Worm (Caenorhabditis elegans) whole organism, L1 larva: ENCODE results near the gene Y76B12C.6.

Experiments
- ama-1 ChIP-seq: fragments of 150-350 bp; optimal IDR thresholded peaks from 2 replicates; lab custom pipeline; 2014
- egl-13 ChIP-seq: sonication (generic microtip); optimal IDR thresholded peaks from 2 replicates; lab custom pipeline; 2016; ENCODE audit warnings: missing genotype, missing genetic modification reagents, missing genetic modification characterization, missing compliant biosample characterization
- fos-1 ChIP-seq: fragments of 150-350 bp; optimal IDR thresholded peaks from 2 replicates; lab custom pipeline; 2014; ENCODE audit warnings: missing biosample characterization, missing genetic modification characterization
- lin-13 ChIP-seq: fragments of 150-350 bp; optimal IDR thresholded peaks from 2 replicates; lab custom pipeline; 2014; ENCODE audit warnings: missing biosample characterization, missing genetic modification reagents, missing genetic modification characterization
- lin-39 ChIP-seq: fragments of 150-350 bp; optimal IDR thresholded peaks from 2 replicates; lab custom pipeline; 2014; ENCODE audit warnings: missing biosample characterization, missing genetic modification reagents, missing genetic modification characterization
- nhr-237 ChIP-seq: fragments of 150-350 bp; optimal IDR thresholded peaks from 2 replicates; lab custom pipeline; 2014; ENCODE audit warnings: missing biosample characterization, missing genetic modification characterization
- rnt-1 ChIP-seq: sonication (generic microtip); optimal IDR thresholded peaks from 2 replicates; lab custom pipeline; 2016; ENCODE audit warnings: mild to moderate bottlenecking, missing genetic modification characterization, moderate library complexity, missing compliant biosample characterization
- skn-1 ChIP-seq: fragments of 150-350 bp; optimal IDR thresholded peaks from 2 replicates; lab custom pipeline; 2014; ENCODE audit warnings: missing biosample characterization, missing genetic modification characterization

DNA sequence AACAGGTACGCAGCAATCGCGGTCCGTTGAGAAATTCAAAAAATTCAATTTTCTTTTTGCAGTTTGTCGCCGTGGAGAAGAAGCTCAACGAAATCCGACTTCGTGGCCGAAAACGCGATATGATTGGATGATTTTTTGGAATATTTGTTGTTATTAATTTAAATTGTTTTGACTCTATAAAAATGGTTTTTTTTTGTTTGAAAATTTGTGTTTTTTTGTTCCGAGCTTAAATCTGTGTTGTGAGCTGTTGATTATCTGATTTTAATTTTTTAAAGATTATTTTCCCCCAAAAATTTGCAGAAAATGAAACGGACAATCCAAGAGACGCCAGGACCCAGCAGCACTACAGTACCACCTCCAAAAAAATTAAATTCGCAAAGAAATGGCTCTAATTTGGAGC, 21.6 kb upstream of the Y76B12C.6 start, which contains the start of gene tdpo-1:
- TF ChIP-seq skn-1 (tag; lab: Kevin White, UChicago) (no peak), ama-1 (lab: Kevin White, UChicago) (no peak), lin-39 (tag; lab: Kevin White, UChicago) (no peak), egl-13 (tag; lab: Kevin White, UChicago) (no peak), fos-1 (no peak), rnt-1 (tag; lab: Kevin White, UChicago) (no peak), nhr-237 (tag; lab: Kevin White, UChicago) (no peak), lin-13 (no peak)
